Worm (Caenorhabditis elegans): ENCODE results near the gene nep-17.

Gene nep-17

ce11 chrII:13485119-13485518 is 22.5 kb upstream of the nep-17 start:
- TF ChIP-seq fkh-8 (tag; optimal IDR thresholded peaks at IDR 0.05) (no peak), ceh-90 (tag; optimal IDR thresholded peaks at IDR 0.05) (no peak)

ce11 chrII:13487563-13487962 is 20.1 kb upstream of the nep-17 start:
- TF ChIP-seq ama-1 (optimal IDR thresholded peaks at IDR 0.05), result no peak
- TF ChIP-seq grh-1 (GFP tag; IDR thresholded peaks at IDR 0.05), result 0 out of 2 replicates have a peak, but pooled peaks have one; percentile 11

ce11 chrII:13489896-13490295 is 17.7 kb upstream of the nep-17 start:
- TF ChIP-seq nhr-84 (tag; optimal IDR thresholded peaks at IDR 0.05) (no peak), dsc-1 (tag; optimal IDR thresholded peaks at IDR 0.05) (no peak), fkh-8 (tag; optimal IDR thresholded peaks at IDR 0.05) (no peak), elt-3 (tag; optimal IDR thresholded peaks at IDR 0.05) (no peak), mep-1 (tag; optimal IDR thresholded peaks at IDR 0.05) (no peak), nhr-90 (tag; optimal IDR thresholded peaks at IDR 0.05; ENCODE audit: poor library complexity) (no peak), pax-3 (tag; optimal IDR thresholded peaks at IDR 0.05) (no peak), ceh-90 (tag; optimal IDR thresholded peaks at IDR 0.05) (no peak), hlh-4 (tag; optimal IDR thresholded peaks at IDR 0.05) (no peak), ceh-88 (GFP tag; IDR thresholded peaks at IDR 0.05) (no peak), ceh-63 (GFP tag; optimal IDR thresholded peaks at IDR 0.05) (no peak), sox-4 (tag; optimal IDR thresholded peaks at IDR 0.05) (no peak), lin-35 (GFP tag; optimal IDR thresholded peaks at IDR 0.05) (no peak)

ce11 chrII:13491254-13491889 is 16.2 kb upstream of the nep-17 start, which contains the start of gene alh-7:
Gene alh-7, minus strand, starts transcription at chrII:13491786.
- TF ChIP-seq lin-14 (GFP tag; optimal IDR thresholded peaks at IDR 0.05), result no peak
- no peak for TF ChIP-seq nhr-71 (tag; optimal IDR thresholded peaks at IDR 0.05)
- TF ChIP-seq aly-2 (tag; optimal IDR thresholded peaks at IDR 0.05), result no peak
- no peak for TF ChIP-seq elt-3 (tag; optimal IDR thresholded peaks at IDR 0.05)
- TF ChIP-seq hlh-17 (GFP tag; optimal IDR thresholded peaks at IDR 0.05; ENCODE audit: borderline replicate concordance), result no peak
- no peak for TF ChIP-seq ztf-4 (tag; optimal IDR thresholded peaks at IDR 0.05)
- TF ChIP-seq egl-27 (tag; optimal IDR thresholded peaks at IDR 0.05), result no peak

- no peak for TF ChIP-seq ceh-82 (tag; optimal IDR thresholded peaks at IDR 0.05)
- no peak for TF ChIP-seq snpc-4 (tag; optimal IDR thresholded peaks at IDR 0.05)
- no peak for TF ChIP-seq ceh-63 (GFP tag; optimal IDR thresholded peaks at IDR 0.05)
- TF ChIP-seq sox-4 (tag; optimal IDR thresholded peaks at IDR 0.05), result no peak
- TF ChIP-seq lin-35 (GFP tag; optimal IDR thresholded peaks at IDR 0.05), result no peak
- TF ChIP-seq zip-4 (GFP tag; optimal IDR thresholded peaks at IDR 0.05), result no peak
- no peak for TF ChIP-seq pax-3 (tag; optimal IDR thresholded peaks at IDR 0.05)
- no peak for TF ChIP-seq ama-1 (optimal IDR thresholded peaks at IDR 0.05)
- no peak for TF ChIP-seq unc-98 (GFP tag; IDR thresholded peaks at IDR 0.05)
- no peak for TF ChIP-seq nhr-71 (tag; optimal IDR thresholded peaks at IDR 0.05)
Measured at ce11 chrII:13492948-13493347, 14.7 kb upstream of the nep-17 start, which contains the start of gene F45H10.2. Gene F45H10.2, minus strand, starts transcription at chrII:13493048.

ce11 chrII:13494175-13494650 is 13.4 kb upstream of the nep-17 start, which contains the start of gene ndua-7:
Gene ndua-7, minus strand, starts transcription at chrII:13494600.
- TF ChIP-seq ceh-8 (GFP tag; optimal IDR thresholded peaks at IDR 0.05), result peak; percentile 31
- no peak for TF ChIP-seq ets-5 (GFP tag; IDR thresholded peaks at IDR 0.05)
- no peak for TF ChIP-seq alr-1 (tag; optimal IDR thresholded peaks at IDR 0.05; ENCODE audit: borderline replicate concordance)
- no peak for TF ChIP-seq egl-13 (tag; optimal IDR thresholded peaks at IDR 0.05)
- TF ChIP-seq fkh-10 (GFP tag; optimal IDR thresholded peaks at IDR 0.05), result no peak
- TF ChIP-seq egl-27 (tag; optimal IDR thresholded peaks at IDR 0.05), result no peak
- no peak for TF ChIP-seq dsc-1 (tag; optimal IDR thresholded peaks at IDR 0.05)
- no peak for TF ChIP-seq nhr-84 (tag; optimal IDR thresholded peaks at IDR 0.05)
- TF ChIP-seq efl-1 (optimal IDR thresholded peaks at IDR 0.05), result no peak
- peak in 1 of 2 experiments; percentile 35 for TF ChIP-seq efl-1 (GFP tag; optimal IDR thresholded peaks at IDR 0.05 in 1 of 2)
